Worm (Caenorhabditis elegans) whole organism, L2 larva: ENCODE data around the gene wnk-1.
"Not testable (repeated sequence)": the region's sequence is repeated elsewhere in the genome, so short reads cannot be mapped to it uniquely, and the experiment has no call there.

ENCODE experiments used
- C34F6.9 ChIP-seq: fragments of 150-350 bp; optimal IDR thresholded peaks from 2 replicates; lab custom pipeline; 2014; ENCODE audit warnings: missing biosample characterization, missing genetic modification characterization
- Y55F3AM.14 ChIP-seq: fragments of 200-800 bp; sonication (Bioruptor generic); optimal IDR thresholded peaks from 2 replicates; lab custom pipeline; 2018; ENCODE audit warnings: mild to moderate bottlenecking, missing genetic modification characterization, missing compliant biosample characterization
- alr-1 ChIP-seq: fragments of 150-350 bp; optimal IDR thresholded peaks from 2 replicates; lab custom pipeline; 2014; ENCODE audit warnings: missing biosample characterization, missing genetic modification characterization
- aly-2 ChIP-seq: fragments of 150-350 bp; optimal IDR thresholded peaks from 2 replicates; lab custom pipeline; 2014; ENCODE audit warnings: missing biosample characterization, missing genetic modification characterization
- blmp-1 ChIP-seq: sonication (generic microtip); optimal IDR thresholded peaks from 2 replicates; lab custom pipeline; 2017; ENCODE audit warnings: missing genetic modification characterization, mild to moderate bottlenecking, missing compliant biosample characterization, antibody characterized with exemption, moderate library complexity; ENCODE audit not compliant: insufficient read depth
- ceh-16 ChIP-seq: fragments of 150-350 bp; optimal IDR thresholded peaks from 2 replicates; lab custom pipeline; 2014; ENCODE audit warnings: missing biosample characterization, missing genetic modification characterization
- ceh-82 ChIP-seq: fragments of 150-350 bp; optimal IDR thresholded peaks from 2 replicates; lab custom pipeline; 2014; ENCODE audit warnings: missing biosample characterization, missing genetic modification characterization
- egl-27 ChIP-seq: sonication (generic microtip); optimal IDR thresholded peaks from 3 replicates; lab custom pipeline; 2017; ENCODE audit warnings: missing biosample characterization, missing genetic modification reagents, missing genetic modification characterization
- elt-1 ChIP-seq: fragments of 150-350 bp; optimal IDR thresholded peaks from 2 replicates; lab custom pipeline; 2014; ENCODE audit warnings: missing biosample characterization, missing genetic modification characterization
- elt-3 ChIP-seq: sonication (generic microtip); optimal IDR thresholded peaks from 2 replicates; lab custom pipeline; 2017; ENCODE audit warnings: missing biosample characterization, missing genetic modification characterization
- lin-11 ChIP-seq: fragments of 150-350 bp; sonication (generic microtip); optimal IDR thresholded peaks from 2 replicates; lab custom pipeline; 2014; ENCODE audit warnings: missing biosample characterization, missing genetic modification characterization, inconsistent platforms, mixed read lengths
- lin-13 ChIP-seq: fragments of 150-350 bp; optimal IDR thresholded peaks from 2 replicates; lab custom pipeline; 2014; ENCODE audit warnings: missing biosample characterization, missing genetic modification reagents, missing genetic modification characterization
- lin-39 ChIP-seq: fragments of 150-350 bp; optimal IDR thresholded peaks from 2 replicates; lab custom pipeline; 2014; ENCODE audit warnings: missing biosample characterization, missing genetic modification reagents, missing genetic modification characterization
- mab-5 ChIP-seq: fragments of 150-350 bp; optimal IDR thresholded peaks from 2 replicates; lab custom pipeline; 2014; ENCODE audit warnings: missing biosample characterization, missing genetic modification characterization
- mbf-1 ChIP-seq: sonication (generic microtip); optimal IDR thresholded peaks from 2 replicates; lab custom pipeline; 2017; ENCODE audit warnings: missing biosample characterization, missing genetic modification characterization
- mdl-1 ChIP-seq, 2 experiments: fragments of 150-350 bp in 1 of 2; sonication (generic microtip) in 1 of 2; optimal IDR thresholded peaks; 2 replicates each; lab custom pipeline; 2017; ENCODE audit warnings: missing biosample characterization in 2 of 2, missing genetic modification characterization in 2 of 2
- nhr-10 ChIP-seq: sonication (generic microtip); optimal IDR thresholded peaks from 2 replicates; lab custom pipeline; 2017; ENCODE audit warnings: missing biosample characterization, missing genetic modification characterization
- nhr-11 ChIP-seq: fragments of 150-350 bp; optimal IDR thresholded peaks from 2 replicates; lab custom pipeline; 2014; ENCODE audit warnings: missing biosample characterization, missing genetic modification characterization
- nhr-12 ChIP-seq: fragments of 150-350 bp; optimal IDR thresholded peaks from 2 replicates; lab custom pipeline; 2014; ENCODE audit warnings: missing biosample characterization, missing genetic modification characterization
- nhr-129 ChIP-seq: fragments of 150-350 bp; optimal IDR thresholded peaks from 2 replicates; lab custom pipeline; 2014; ENCODE audit warnings: missing biosample characterization, missing genetic modification characterization
- nhr-21 ChIP-seq: fragments of 150-350 bp; optimal IDR thresholded peaks from 2 replicates; lab custom pipeline; 2014; ENCODE audit warnings: missing biosample characterization, missing genetic modification characterization
- nhr-23 ChIP-seq: fragments of 150-350 bp; optimal IDR thresholded peaks from 2 replicates; lab custom pipeline; 2014; ENCODE audit warnings: missing biosample characterization, missing genetic modification reagents, missing genetic modification characterization
- nhr-237 ChIP-seq: fragments of 150-350 bp; optimal IDR thresholded peaks from 2 replicates; lab custom pipeline; 2014; ENCODE audit warnings: missing biosample characterization, missing genetic modification characterization
- nhr-25 ChIP-seq: fragments of 150-350 bp; sonication (generic microtip); optimal IDR thresholded peaks from 3 replicates; lab custom pipeline; 2014; ENCODE audit warnings: missing biosample characterization, missing genetic modification characterization
- nhr-6 ChIP-seq: fragments of 150-350 bp; optimal IDR thresholded peaks from 2 replicates; lab custom pipeline; 2014; ENCODE audit warnings: missing biosample characterization, missing genetic modification characterization
- peb-1 ChIP-seq: fragments of 150-350 bp; optimal IDR thresholded peaks from 2 replicates; lab custom pipeline; 2014; ENCODE audit warnings: missing biosample characterization, missing genetic modification characterization
- sem-4 ChIP-seq: fragments of 150-350 bp; optimal IDR thresholded peaks from 2 replicates; lab custom pipeline; 2014; ENCODE audit warnings: missing biosample characterization, missing genetic modification reagents, missing genetic modification characterization
- skn-1 ChIP-seq: sonication (generic microtip); optimal IDR thresholded peaks from 2 replicates; lab custom pipeline; 2017; ENCODE audit warnings: missing biosample characterization, missing genetic modification characterization
- sma-3 ChIP-seq: sonication (generic microtip); optimal IDR thresholded peaks from 2 replicates; lab custom pipeline; 2016; ENCODE audit warnings: missing genetic modification reagents, missing genetic modification characterization, missing compliant biosample characterization
- snpc-4 ChIP-seq: fragments of 150-350 bp; optimal IDR thresholded peaks from 2 replicates; lab custom pipeline; 2014; ENCODE audit warnings: missing biosample characterization, missing genetic modification characterization
- unc-39 ChIP-seq: fragments of 150-350 bp; optimal IDR thresholded peaks from 2 replicates; lab custom pipeline; 2014; ENCODE audit warnings: missing biosample characterization, missing genetic modification characterization
- unc-62 ChIP-seq: fragments of 150-350 bp; optimal IDR thresholded peaks from 2 replicates; lab custom pipeline; 2014; ENCODE audit warnings: missing biosample characterization, missing genetic modification reagents, missing genetic modification characterization
- zag-1 ChIP-seq: fragments of 150-350 bp; optimal IDR thresholded peaks from 2 replicates; lab custom pipeline; 2014; ENCODE audit warnings: missing biosample characterization, missing genetic modification characterization
- ztf-1 ChIP-seq: fragments of 200-800 bp; sonication (Bioruptor generic); conservative IDR thresholded peaks from 2 replicates; pipeline ENCODE4 v1.3.6; 2022; ENCODE audit warnings: missing genetic modification characterization, missing compliant biosample characterization
- ztf-4 ChIP-seq: fragments of 150-350 bp; optimal IDR thresholded peaks from 2 replicates; lab custom pipeline; 2014; ENCODE audit warnings: missing biosample characterization, missing genetic modification characterization

The wnk-1 gene

ce11 chrIV:9243670-9244069, 43.8 kb downstream of the wnk-1 start, which contains the start of gene rab-28:
rab-28 (minus strand) TSS chrIV:9244012.
- TF ChIP-seq nhr-25 (tag; lab: Kevin White, UChicago) (no peak), nhr-10 (tag; lab: Kevin White, UChicago) (no peak), unc-39 (tag; lab: Kevin White, UChicago) (no peak), nhr-21 (no peak), elt-1 (no peak), nhr-237 (no peak), ceh-82 (no peak), lin-11 (tag; lab: Kevin White, UChicago) (no peak), lin-13 (GFP tag; lab: Kevin White, UChicago) (no peak), snpc-4 (tag; lab: Kevin White, UChicago) (no peak), nhr-129 (tag; lab: Kevin White, UChicago) (no peak), aly-2 (no peak), elt-3 (tag; lab: Kevin White, UChicago) (no peak), lin-39 (no peak), mdl-1 (tag; optimal IDR thresholded peaks at IDR 0.05; lab: Kevin White, UChicago) (no peak), ceh-16 (tag; lab: Kevin White, UChicago) (no peak)

ce11 chrIV:9245423-9245822, 45.5 kb downstream of the wnk-1 start, which contains the start of gene Y11D7A.5:
Y11D7A.5 (minus strand) TSS chrIV:9245523.
- TF ChIP-seq skn-1 (tag; lab: Kevin White, UChicago) (no peak), ceh-16 (tag; lab: Kevin White, UChicago) (no peak), alr-1 (tag; lab: Kevin White, UChicago) (no peak), mab-5 (tag; lab: Kevin White, UChicago) (no peak), unc-62 (GFP tag; lab: Kevin White, UChicago) (no peak), nhr-12 (tag; lab: Kevin White, UChicago) (no peak), nhr-6 (no peak), snpc-4 (tag; lab: Kevin White, UChicago) (no peak), sma-3 (GFP tag; lab: Kevin White, UChicago) (no peak), blmp-1 (tag; lab: Kevin White, UChicago) (no peak), peb-1 (tag; lab: Kevin White, UChicago) (no peak)

- TF ChIP-seq nhr-23; peb-1 (tag; lab: Kevin White, UChicago); blmp-1 (tag; lab: Kevin White, UChicago): not testable (repeated sequence)
Observed at ce11 chrIV:9249219-9249618, 49.3 kb downstream of the wnk-1 start, which contains the start of gene Y11D7A.7. Y11D7A.7 (plus strand) TSS chrIV:9249519.

ce11 chrIV:9251079-9251478, 51.2 kb downstream of the wnk-1 start, which contains the start of gene Y11D7A.8:
Y11D7A.8 (plus strand) TSS chrIV:9251379.
- TF ChIP-seq ztf-4 (tag; lab: Kevin White, UChicago): no peak
- no peak for TF ChIP-seq peb-1 (tag; lab: Kevin White, UChicago)
- no peak for TF ChIP-seq ztf-1 (GFP tag; lab: Robert Waterston, UW)
- TF ChIP-seq nhr-129 (tag; lab: Kevin White, UChicago): no peak
- TF ChIP-seq blmp-1 (tag; lab: Kevin White, UChicago): no peak
- no peak for TF ChIP-seq lin-39
- no peak for TF ChIP-seq mbf-1 (tag; lab: Kevin White, UChicago)
- no peak for TF ChIP-seq alr-1 (tag; lab: Kevin White, UChicago)
- TF ChIP-seq lin-11 (tag; lab: Kevin White, UChicago): no peak
- TF ChIP-seq snpc-4 (tag; lab: Kevin White, UChicago): no peak
- TF ChIP-seq nhr-11 (tag; lab: Kevin White, UChicago): no peak
- TF ChIP-seq skn-1 (tag; lab: Kevin White, UChicago): no peak
- TF ChIP-seq zag-1 (tag; lab: Kevin White, UChicago): no peak
- TF ChIP-seq Y55F3AM.14 (GFP tag; lab: Kevin White, UChicago): no peak
- no peak for TF ChIP-seq C34F6.9 (tag; lab: Kevin White, UChicago)
- TF ChIP-seq egl-27 (tag; lab: Kevin White, UChicago): no peak
- no peak for TF ChIP-seq nhr-23
- no peak for TF ChIP-seq aly-2
- TF ChIP-seq mdl-1 (tag; optimal IDR thresholded peaks at IDR 0.05; lab: Kevin White, UChicago): no peak
- TF ChIP-seq sem-4: no peak
- TF ChIP-seq, all 48 proteins: peak for 0
